Worm (Caenorhabditis elegans) whole organism, dauer: ENCODE data around the gene C04F5.9.

ENCODE experiments used
- unc-62 ChIP-seq: sonication (generic microtip); optimal IDR thresholded peaks from 2 replicates; lab custom pipeline; 2017; ENCODE audit warnings: missing biosample characterization, missing genetic modification reagents, missing genetic modification characterization

C04F5.9 gene

ce11 chrV:5110684-5111083 is 8.3 kb downstream of the C04F5.9 start, which contains the start of gene ugt-63:
TSS of gene ugt-63 (minus strand) at chrV:5110772.
- TF ChIP-seq unc-62: no peak

- no peak for TF ChIP-seq unc-62
Observed at ce11 chrV:5107816-5108215, 11.2 kb downstream of the C04F5.9 start, which contains the start of gene srab-3. TSS of gene srab-3 (minus strand) at chrV:5107916.

ce11 chrV:5104934-5105333 is 14.1 kb downstream of the C04F5.9 start, which contains the start of gene srab-2:
TSS of gene srab-2 (minus strand) at chrV:5105034.
- no peak for TF ChIP-seq unc-62

DNA sequence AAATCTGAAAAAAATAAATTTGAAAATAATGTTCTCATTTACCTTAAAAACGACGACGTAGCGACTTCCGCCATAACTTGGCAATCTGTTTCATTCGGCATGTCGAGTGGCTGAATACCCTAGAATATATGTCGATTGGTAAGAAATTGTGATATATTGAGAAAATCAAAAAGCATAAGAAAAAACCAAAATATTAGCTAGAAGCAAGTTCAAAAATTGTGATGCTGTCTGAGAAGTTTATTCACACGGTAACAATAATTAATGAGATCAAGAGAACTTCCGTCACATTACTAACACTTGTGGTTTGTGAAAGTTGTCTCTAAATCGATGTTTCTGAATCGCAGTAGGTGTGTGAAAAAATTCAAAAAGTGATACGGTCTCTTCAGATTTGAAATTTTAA is 17.0 kb downstream of the C04F5.9 start, which contains the start of gene srab-1:
Gene srab-1, minus strand, starts transcription at position 101 of the 400 bp plus-strand sequence.
- no peak for TF ChIP-seq unc-62

ce11 chrV:5098925-5099324 is 20.1 kb downstream of the C04F5.9 start, which contains the start of gene unc-46:
TSS of gene unc-46 (minus strand) at chrV:5099025.
- TF ChIP-seq unc-62: no peak

DNA sequence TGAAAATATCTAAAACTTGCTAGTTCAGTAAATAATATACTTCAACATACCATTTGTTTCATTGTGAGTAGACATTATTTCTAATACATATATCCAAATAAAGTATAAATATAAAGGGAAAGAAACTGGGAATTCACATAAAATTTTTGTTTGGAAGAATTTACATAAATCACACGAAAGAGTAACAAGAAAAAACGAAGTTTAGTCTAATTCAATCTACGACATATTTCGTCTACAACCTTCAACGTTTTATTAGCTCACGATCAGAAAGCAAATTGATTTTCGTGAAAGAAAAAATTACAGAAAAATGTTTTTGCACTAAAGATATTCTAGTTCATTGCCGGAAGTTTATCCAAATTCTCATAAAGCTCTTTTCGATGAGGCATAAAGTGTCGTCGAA is 22.0 kb downstream of the C04F5.9 start, which contains the start of gene C04F5.2:
Gene C04F5.2, minus strand, starts transcription at position 101 of the 400 bp plus-strand sequence.
- no peak for TF ChIP-seq unc-62

ce11 chrV:5090386-5090785 is 28.6 kb downstream of the C04F5.9 start:
- TF ChIP-seq unc-62: no peak

DNA sequence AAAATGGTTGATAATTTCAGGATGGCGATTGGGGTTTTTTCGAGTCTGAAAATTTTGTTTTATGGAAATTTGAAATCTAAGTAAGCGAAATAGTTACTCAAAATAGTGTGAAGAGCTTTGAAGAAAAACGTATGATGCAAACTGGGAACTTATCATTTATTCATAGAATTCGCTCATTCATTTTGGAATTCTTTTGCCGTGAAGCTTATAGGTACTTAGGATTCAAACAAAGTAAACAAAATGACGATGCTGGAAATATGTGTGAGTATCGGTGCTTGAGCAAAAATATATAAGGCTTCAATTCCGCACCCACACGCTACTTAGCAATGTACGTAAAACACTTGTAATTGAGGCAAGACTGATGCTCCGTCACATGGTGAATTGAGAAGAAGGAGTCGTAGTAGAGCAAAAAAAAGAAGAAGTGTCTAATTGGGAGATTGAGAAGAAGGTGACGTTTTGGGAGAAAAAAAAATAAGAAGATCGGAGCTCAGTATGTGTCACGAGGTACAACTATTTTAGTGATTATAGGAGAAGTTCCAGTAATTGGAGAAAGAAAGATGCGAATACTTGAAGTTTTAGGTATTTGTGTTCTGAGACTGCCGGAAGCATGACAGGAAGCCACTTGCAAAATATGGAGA is 29.4 kb downstream of the C04F5.9 start, which contains the start of gene glb-32:
Gene glb-32, minus strand, starts transcription at position 51 of the 638 bp plus-strand sequence.
- TF ChIP-seq unc-62: no peak

ce11 chrV:5088311-5088710 is 30.7 kb downstream of the C04F5.9 start:
- no peak for TF ChIP-seq unc-62

- no peak for TF ChIP-seq unc-62
Observed at ce11 chrV:5086919-5087404, 32.0 kb downstream of the C04F5.9 start, which contains the start of gene Y58A7A.5. TSS of gene Y58A7A.5 (minus strand) at chrV:5086969.

ce11 chrV:5084957-5085465 is 34.0 kb downstream of the C04F5.9 start, which contains the start of gene Y58A7A.4:
TSS of gene Y58A7A.4 (minus strand) at chrV:5085007.
- TF ChIP-seq unc-62: no peak

DNA sequence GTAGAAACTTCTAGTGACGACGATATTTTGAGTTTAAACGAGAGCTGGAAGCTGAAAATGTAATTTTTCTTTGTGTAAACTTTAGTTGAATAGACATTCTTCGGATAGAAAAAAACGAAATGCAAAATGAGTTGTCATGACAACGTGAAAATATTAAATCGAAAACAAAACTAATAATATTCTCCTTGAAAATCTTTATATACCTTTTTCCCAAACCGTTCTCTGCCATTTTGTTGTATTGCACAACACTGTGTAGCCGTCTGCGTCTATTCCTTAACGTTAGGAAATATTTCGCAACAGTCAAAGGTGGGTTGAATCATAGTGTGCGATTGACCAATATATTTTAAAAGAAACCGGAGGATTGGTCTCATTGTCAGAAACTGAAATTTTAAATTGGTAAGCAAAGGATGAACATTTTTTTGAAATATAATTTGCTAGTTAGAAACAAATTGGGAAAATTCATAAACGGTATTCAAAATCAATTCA is 38.1 kb downstream of the C04F5.9 start, which contains the start of gene Y58A7A.3:
Gene Y58A7A.3, minus strand, starts transcription at position 51 of the 486 bp plus-strand sequence.
- no peak for TF ChIP-seq unc-62

ce11 chrV:5072082-5072481 is 46.9 kb downstream of the C04F5.9 start, which contains the start of gene Y58A7A.2:
TSS of gene Y58A7A.2 (minus strand) at chrV:5072182.
- TF ChIP-seq unc-62: no peak

DNA sequence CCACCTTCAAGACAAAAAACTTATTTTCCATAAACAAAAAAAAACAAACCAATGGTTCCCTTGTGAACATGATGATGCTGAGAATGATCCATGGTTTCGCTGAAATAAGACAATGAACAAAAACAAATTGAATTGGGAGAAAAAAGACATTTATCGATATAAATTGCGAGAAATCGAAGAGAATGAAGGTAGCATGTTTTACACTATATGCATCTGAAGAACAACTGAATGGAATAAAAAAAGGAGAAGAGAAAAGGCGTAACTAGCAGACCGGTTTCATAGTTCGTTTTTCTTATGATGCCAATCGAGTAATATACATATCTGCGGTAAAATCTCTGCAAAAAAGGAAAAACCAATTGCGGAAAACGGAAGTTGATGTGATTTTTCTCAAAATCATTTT is 49.6 kb downstream of the C04F5.9 start, which contains the start of gene Y58A7A.1:
Gene Y58A7A.1, minus strand, starts transcription at position 101 of the 400 bp plus-strand sequence.
- TF ChIP-seq unc-62: no peak

ce11 chrV:5067390-5067789 is 51.6 kb downstream of the C04F5.9 start:
- no peak for TF ChIP-seq unc-62

- no peak for TF ChIP-seq unc-62
Observed at ce11 chrV:5064761-5065421, 54.1 kb downstream of the C04F5.9 start, which contains the start of gene mlk-1. TSS of gene mlk-1 (minus strand) at chrV:5064811.
